Worm (Caenorhabditis elegans) whole organism, L4 larva: Measurements from ENCODE around the gene lips-10.
A peak's percentile ranks its signal among the peaks of the same experiment; 100 is the strongest.

ENCODE experiments used
- D1046.2 ChIP-seq: fragments of 200-800 bp; sonication (Bioruptor generic); IDR thresholded peaks from 2 replicates; pipeline ENCODE4 v1.3.6; 2022; ENCODE audit warnings: missing genetic modification characterization, missing compliant biosample characterization
- F10B5.3 ChIP-seq: sonication (generic microtip); optimal IDR thresholded peaks from 2 replicates; lab custom pipeline; 2016; ENCODE audit warnings: mild to moderate bottlenecking, missing genetic modification characterization, missing compliant biosample characterization
- T20F7.1 ChIP-seq: fragments of 200-800 bp; sonication (Bioruptor generic); optimal IDR thresholded peaks from 2 replicates; lab custom pipeline; 2018; ENCODE audit warnings: mild to moderate bottlenecking, missing genetic modification characterization, missing compliant biosample characterization
- T26A8.4 ChIP-seq: fragments of 200-800 bp; sonication (Bioruptor generic); IDR thresholded peaks from 2 replicates; pipeline ENCODE4 v1.3.6; 2022; ENCODE audit warnings: missing genetic modification characterization, missing compliant biosample characterization
- Y48G9A.11 ChIP-seq: fragments of 200-800 bp; sonication (Bioruptor generic); IDR thresholded peaks from 2 replicates; pipeline ENCODE4 v1.3.6; 2022; ENCODE audit warnings: missing genetic modification reagents, missing genetic modification characterization, missing compliant biosample characterization
- ZK546.5 ChIP-seq, 2 experiments: sonication (generic microtip); optimal IDR thresholded peaks; 2 replicates each; lab custom pipeline; 2017; ENCODE audit warnings: missing biosample characterization in 2 of 2, missing genetic modification characterization in 2 of 2
- aly-2 ChIP-seq: sonication (generic microtip); optimal IDR thresholded peaks from 2 replicates; lab custom pipeline; 2018; ENCODE audit warnings: missing biosample characterization, missing genetic modification characterization
- ceh-28 ChIP-seq: fragments of 150-350 bp; optimal IDR thresholded peaks from 2 replicates; lab custom pipeline; 2014; ENCODE audit warnings: missing biosample characterization, missing genetic modification reagents, missing genetic modification characterization
- ceh-44 ChIP-seq: fragments of 200-800 bp; sonication (Bioruptor generic); IDR thresholded peaks from 2 replicates; pipeline ENCODE4 v1.3.6; 2022; ENCODE audit warnings: missing genetic modification reagents, missing genetic modification characterization, missing compliant biosample characterization
- ceh-62 ChIP-seq: sonication (generic microtip); optimal IDR thresholded peaks from 2 replicates; lab custom pipeline; 2017; ENCODE audit warnings: missing biosample characterization, missing genetic modification characterization
- daf-12 ChIP-seq: fragments of 150-350 bp; optimal IDR thresholded peaks from 2 replicates; lab custom pipeline; 2014; ENCODE audit warnings: missing biosample characterization, missing genetic modification reagents, missing genetic modification characterization
- daf-16 ChIP-seq, 3 experiments: sonication (generic microtip); optimal IDR thresholded peaks; 2 replicates each; lab custom pipeline; 2016 to 2017; ENCODE audit warnings: missing genetic modification characterization in 3 of 3, missing genetic modification reagents in 3 of 3, mild to moderate bottlenecking in 2 of 3, missing compliant biosample characterization in 2 of 3, missing biosample characterization in 1 of 3, moderate library complexity in 1 of 3
- dmd-8 ChIP-seq: fragments of 200-800 bp; sonication (Bioruptor generic); IDR thresholded peaks from 2 replicates; pipeline ENCODE4 v1.3.6; 2022; ENCODE audit warnings: missing genetic modification characterization, missing compliant biosample characterization
- dmd-9 ChIP-seq: fragments of 200-800 bp; sonication (Bioruptor generic); IDR thresholded peaks from 2 replicates; pipeline ENCODE4 v1.3.6; 2022; ENCODE audit warnings: missing genetic modification reagents, missing genetic modification characterization, missing compliant biosample characterization
- dpl-1 ChIP-seq: fragments of 150-350 bp; optimal IDR thresholded peaks from 2 replicates; lab custom pipeline; 2014; ENCODE audit warnings: missing biosample characterization, missing genetic modification reagents, missing genetic modification characterization
- dve-1 ChIP-seq: sonication (generic microtip); optimal IDR thresholded peaks from 2 replicates; lab custom pipeline; 2017; ENCODE audit warnings: antibody characterized with exemption, mild to moderate bottlenecking, missing genetic modification characterization, missing compliant biosample characterization; ENCODE audit not compliant: insufficient read depth
- egl-27 ChIP-seq: sonication (generic microtip); optimal IDR thresholded peaks from 3 replicates; lab custom pipeline; 2017; ENCODE audit warnings: missing biosample characterization, missing genetic modification reagents, missing genetic modification characterization
- egl-43 ChIP-seq: fragments of 200-800 bp; sonication (Bioruptor generic); IDR thresholded peaks from 2 replicates; pipeline ENCODE4 v1.3.6; 2022; ENCODE audit warnings: missing genetic modification reagents, missing genetic modification characterization, missing compliant biosample characterization
- hif-1 ChIP-seq, 2 experiments: sonication (generic microtip); optimal IDR thresholded peaks; 2 replicates each; lab custom pipeline; 2016 to 2017; ENCODE audit warnings: missing compliant biosample characterization in 2 of 2, missing genetic modification characterization in 2 of 2, missing genetic modification reagents in 2 of 2, missing genotype in 2 of 2, mild to moderate bottlenecking in 1 of 2
- hlh-11 ChIP-seq: fragments of 200-800 bp; sonication (Bioruptor generic); optimal IDR thresholded peaks from 2 replicates; lab custom pipeline; 2018; ENCODE audit warnings: mild to moderate bottlenecking, missing genetic modification characterization, missing compliant biosample characterization
- lin-38 ChIP-seq: fragments of 200-800 bp; sonication (Bioruptor generic); IDR thresholded peaks from 2 replicates; pipeline ENCODE4 v1.3.6; 2022; ENCODE audit warnings: missing genetic modification reagents, missing genetic modification characterization, missing compliant biosample characterization
- lsy-2 ChIP-seq, 2 experiments: fragments of 150-350 bp in 1 of 2; sonication (generic microtip) in 1 of 2; optimal IDR thresholded peaks; 2 replicates each; lab custom pipeline; 2014 to 2017; ENCODE audit warnings: missing biosample characterization in 2 of 2, missing genetic modification characterization in 2 of 2
- mdl-1 ChIP-seq, 2 experiments: fragments of 150-350 bp in 1 of 2; sonication (generic microtip) in 1 of 2; optimal IDR thresholded peaks; 2 replicates each; lab custom pipeline; 2014 to 2017; ENCODE audit warnings: missing biosample characterization in 2 of 2, missing genetic modification characterization in 2 of 2
- mep-1 ChIP-seq: fragments of 150-350 bp; sonication (generic microtip); optimal IDR thresholded peaks from 3 replicates; lab custom pipeline; 2014; ENCODE audit warnings: missing biosample characterization, missing genetic modification characterization
- mes-2 ChIP-seq: sonication (generic microtip); optimal IDR thresholded peaks from 2 replicates; lab custom pipeline; 2016; ENCODE audit warnings: missing genotype, mild to moderate bottlenecking, missing genetic modification characterization, missing compliant biosample characterization; ENCODE audit not compliant: poor library complexity, severe bottlenecking
- nhr-102 ChIP-seq: sonication (generic microtip); optimal IDR thresholded peaks from 2 replicates; lab custom pipeline; 2016; ENCODE audit warnings: mild to moderate bottlenecking, missing genetic modification characterization, moderate library complexity, missing compliant biosample characterization
- nhr-28 ChIP-seq: fragments of 150-350 bp; optimal IDR thresholded peaks from 2 replicates; lab custom pipeline; 2014; ENCODE audit warnings: missing biosample characterization, missing genetic modification characterization
- nhr-41 ChIP-seq: fragments of 200-800 bp; sonication (Bioruptor generic); IDR thresholded peaks from 2 replicates; pipeline ENCODE4 v1.3.6; 2022; ENCODE audit warnings: missing genetic modification reagents, missing genetic modification characterization, missing compliant biosample characterization
- nhr-77 ChIP-seq: fragments of 150-350 bp; optimal IDR thresholded peaks from 2 replicates; lab custom pipeline; 2014; ENCODE audit warnings: missing biosample characterization, missing genetic modification characterization
- php-3 ChIP-seq: fragments of 200-800 bp; sonication (Bioruptor generic); IDR thresholded peaks from 2 replicates; pipeline ENCODE4 v1.3.6; 2022; ENCODE audit warnings: missing genetic modification reagents, missing genetic modification characterization, missing compliant biosample characterization
- pqm-1 ChIP-seq: sonication (generic microtip); optimal IDR thresholded peaks from 2 replicates; lab custom pipeline; 2017; ENCODE audit warnings: missing biosample characterization, missing genetic modification characterization
- saeg-2 ChIP-seq: fragments of 200-800 bp; sonication (Bioruptor generic); IDR thresholded peaks from 2 replicates; pipeline ENCODE4 v1.3.6; 2022; ENCODE audit warnings: missing genetic modification reagents, missing genetic modification characterization, missing compliant biosample characterization
- skn-1 ChIP-seq: fragments of 150-350 bp; optimal IDR thresholded peaks from 2 replicates; lab custom pipeline; 2014; ENCODE audit warnings: missing biosample characterization, missing genetic modification characterization
- snpc-4 ChIP-seq: fragments of 150-350 bp; optimal IDR thresholded peaks from 2 replicates; lab custom pipeline; 2014; ENCODE audit warnings: missing biosample characterization, missing genetic modification characterization
- spr-1 ChIP-seq: sonication (generic microtip); optimal IDR thresholded peaks from 2 replicates; lab custom pipeline; 2016; ENCODE audit warnings: mild to moderate bottlenecking, missing genetic modification characterization, missing compliant biosample characterization
- spr-3 ChIP-seq: fragments of 200-800 bp; sonication (Bioruptor generic); optimal IDR thresholded peaks from 2 replicates; lab custom pipeline; 2018; ENCODE audit warnings: mild to moderate bottlenecking, missing genetic modification characterization, missing compliant biosample characterization
- tag-97 ChIP-seq: fragments of 200-800 bp; sonication (Bioruptor generic); IDR thresholded peaks from 2 replicates; pipeline ENCODE4 v1.3.6; 2022; ENCODE audit warnings: missing genetic modification characterization, missing compliant biosample characterization
- unc-62 ChIP-seq, 3 experiments: fragments of 150-350 bp in 1 of 3; sonication (generic microtip); optimal IDR thresholded peaks in 2 of 3; peaks in 1 of 3; 1 replicate in 1 of 3; 2 replicates in 2 of 3; lab custom pipeline; 2014 to 2017; ENCODE audit warnings: missing biosample characterization in 3 of 3, missing genetic modification characterization in 3 of 3, missing genetic modification reagents in 3 of 3, missing genotype in 1 of 3
- zfp-2 ChIP-seq: sonication (generic microtip); optimal IDR thresholded peaks from 2 replicates; lab custom pipeline; 2016; ENCODE audit warnings: mild to moderate bottlenecking, missing genetic modification characterization, missing compliant biosample characterization
- zip-2 ChIP-seq: fragments of 150-350 bp; optimal IDR thresholded peaks from 2 replicates; lab custom pipeline; 2014; ENCODE audit warnings: missing biosample characterization, missing genetic modification characterization
- ztf-7 ChIP-seq: fragments of 150-350 bp; optimal IDR thresholded peaks from 2 replicates; lab custom pipeline; 2014; ENCODE audit warnings: missing biosample characterization, missing genetic modification characterization

lips-10 gene

DNA sequence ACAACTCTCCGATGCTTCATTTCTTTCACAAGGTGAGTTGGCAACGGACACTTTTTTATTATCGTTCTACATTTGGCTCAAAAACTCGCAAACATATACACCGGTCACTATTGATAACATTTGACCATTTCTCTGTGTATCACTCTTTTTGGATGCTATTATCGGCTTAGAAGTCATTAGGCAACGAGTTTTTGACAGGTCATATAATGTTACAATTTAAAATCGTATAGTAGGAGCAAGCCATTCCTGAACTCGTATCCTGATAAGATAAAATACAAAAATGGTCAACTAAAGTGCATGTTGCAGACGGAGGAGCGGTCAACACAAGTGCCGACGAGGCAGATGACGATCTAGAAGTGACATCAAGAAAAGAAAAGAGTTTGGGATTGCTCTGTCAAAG, 26.0 kb upstream of the lips-10 start:
- no peak for TF ChIP-seq daf-16 (GFP tag; optimal IDR thresholded peaks at IDR 0.05; lab: Kevin White, UChicago)
- TF ChIP-seq daf-16 (tag; optimal IDR thresholded peaks at IDR 0.05; lab: Kevin White, UChicago) = peak; percentile 94
- TF ChIP-seq zfp-2 (tag; lab: Kevin White, UChicago) = no peak
- no peak for TF ChIP-seq ztf-7 (tag; lab: Kevin White, UChicago)
- TF ChIP-seq spr-1 (tag; lab: Kevin White, UChicago) = no peak
- TF ChIP-seq lin-38 (GFP tag; lab: Robert Waterston, UW) = no peak
- no peak for TF ChIP-seq mes-2 (tag; lab: Kevin White, UChicago)
- TF ChIP-seq nhr-28 (tag; lab: Kevin White, UChicago) = peak; percentile 45
- TF ChIP-seq nhr-77 = no peak
- no peak for TF ChIP-seq aly-2 (tag; lab: Kevin White, UChicago)
- TF ChIP-seq ceh-62 (tag; lab: Kevin White, UChicago) = no peak
- peak; percentile 82 for TF ChIP-seq php-3
- TF ChIP-seq lsy-2 (tag; optimal IDR thresholded peaks at IDR 0.05; lab: Kevin White, UChicago) = no peak
- peak; percentile 70 for TF ChIP-seq dve-1 (tag; lab: Kevin White, UChicago)
- no peak for TF ChIP-seq tag-97
- TF ChIP-seq hlh-11 (tag; lab: Kevin White, UChicago) = peak; percentile 88
- TF ChIP-seq dpl-1 (GFP tag; lab: Kevin White, UChicago) = no peak
- TF ChIP-seq T20F7.1 = no peak
- TF ChIP-seq dmd-8 = no peak
- no peak for TF ChIP-seq mep-1 (tag; lab: Kevin White, UChicago)
- TF ChIP-seq nhr-102 (tag; lab: Kevin White, UChicago) = peak; percentile 32

DNA sequence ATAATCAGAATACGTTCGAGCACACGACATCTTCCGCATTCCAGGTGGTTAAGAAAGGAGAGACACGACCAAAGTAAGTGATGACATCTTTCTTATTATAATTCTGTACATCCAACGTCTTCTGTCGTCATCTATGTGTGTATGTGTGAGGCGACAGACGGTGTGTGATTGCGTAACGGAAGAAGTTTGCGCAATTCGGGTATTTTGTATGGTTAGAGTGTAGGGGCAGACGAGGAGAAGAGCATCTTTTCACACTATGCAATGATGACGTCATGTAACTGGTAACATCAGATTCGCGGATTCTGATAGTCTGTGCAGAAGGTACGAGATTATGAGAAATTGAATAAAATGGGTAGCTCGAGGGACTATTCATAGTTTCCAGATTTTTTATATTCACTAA, 23.9 kb upstream of the lips-10 start:
- no peak for TF ChIP-seq T26A8.4 (GFP tag; lab: Robert Waterston, UW)
- TF ChIP-seq mdl-1 (tag; optimal IDR thresholded peaks at IDR 0.05; lab: Kevin White, UChicago) = no peak
- no peak for TF ChIP-seq zip-2 (tag; lab: Kevin White, UChicago)
- no peak for TF ChIP-seq nhr-102 (tag; lab: Kevin White, UChicago)
- no peak for TF ChIP-seq dmd-9
- no peak for TF ChIP-seq D1046.2 (GFP tag; lab: Robert Waterston, UW)
- no peak for TF ChIP-seq egl-43 (GFP tag; lab: Robert Waterston, UW)
- no peak for TF ChIP-seq snpc-4 (tag; lab: Kevin White, UChicago)
- no peak for TF ChIP-seq daf-12
- no peak for TF ChIP-seq lin-38 (GFP tag; lab: Robert Waterston, UW)
- no peak for TF ChIP-seq Y48G9A.11
- no peak for TF ChIP-seq saeg-2 (GFP tag; lab: Robert Waterston, UW)
- no peak for TF ChIP-seq egl-27
- no peak for TF ChIP-seq skn-1 (tag; lab: Kevin White, UChicago)
- TF ChIP-seq nhr-41 = no peak
- TF ChIP-seq F10B5.3 (tag; lab: Kevin White, UChicago) = no peak

DNA sequence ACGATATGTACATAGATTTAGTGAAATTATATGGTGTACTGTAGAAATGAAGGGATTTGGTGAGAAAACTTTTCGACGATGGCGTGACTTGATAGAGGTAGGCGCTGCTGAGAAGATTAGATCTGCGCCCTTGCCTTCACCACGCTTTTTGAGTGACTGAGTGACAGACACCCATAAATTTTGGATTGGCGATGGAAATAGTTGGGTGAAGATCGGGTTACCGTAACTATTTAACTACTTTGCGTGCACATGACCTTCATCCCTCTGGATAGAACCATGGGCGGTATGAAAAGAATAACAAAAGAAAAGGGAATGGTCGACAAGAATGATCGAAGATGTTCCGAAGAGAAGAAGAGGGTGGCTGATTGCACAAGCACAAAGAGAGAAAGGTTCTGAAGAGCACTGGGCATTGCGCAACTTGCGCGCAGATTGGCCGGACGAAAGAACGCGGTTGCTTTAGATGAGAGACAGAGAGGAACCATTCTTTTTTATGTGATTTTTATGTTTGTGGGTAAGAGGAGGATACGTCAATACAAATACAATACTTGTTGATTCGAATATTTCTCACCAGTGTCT, 23.4 kb upstream of the lips-10 start:
- no peak for TF ChIP-seq hif-1 (tag; optimal IDR thresholded peaks at IDR 0.05; lab: Kevin White, UChicago)
- no peak for TF ChIP-seq ceh-28 (tag; lab: Kevin White, UChicago)
- TF ChIP-seq nhr-41 = no peak
- no peak for TF ChIP-seq ZK546.5 (tag; optimal IDR thresholded peaks at IDR 0.05; lab: Kevin White, UChicago)
- TF ChIP-seq pqm-1 (tag; lab: Kevin White, UChicago) = no peak
- no peak for TF ChIP-seq ceh-44 (GFP tag; lab: Robert Waterston, UW)
- no peak for TF ChIP-seq spr-3 (GFP tag; lab: Kevin White, UChicago)
- TF ChIP-seq unc-62 (GFP tag; optimal IDR thresholded peaks at IDR 0.05 in 1 of 2; lab: Kevin White, UChicago) = peak in 1 of 2 experiments; percentile 5
- no peak for TF ChIP-seq unc-62 (tag; optimal IDR thresholded peaks at IDR 0.05; lab: Kevin White, UChicago)
